Worm (Caenorhabditis elegans) whole organism, L3 larva: Measurements from ENCODE around the gene C34C12.8.
"Not testable (repeated sequence)": the region's sequence is repeated elsewhere in the genome, so short reads cannot be mapped to it uniquely, and the experiment has no call there.

Experiments
- R02D3.7 ChIP-seq: fragments of 150-350 bp; optimal IDR thresholded peaks from 2 replicates; lab custom pipeline; 2014; ENCODE audit warnings: missing biosample characterization, missing genetic modification characterization
- aly-2 ChIP-seq: fragments of 150-350 bp; optimal IDR thresholded peaks from 2 replicates; lab custom pipeline; 2014; ENCODE audit warnings: missing biosample characterization, missing genetic modification characterization
- ceh-82 ChIP-seq: fragments of 150-350 bp; optimal IDR thresholded peaks from 2 replicates; lab custom pipeline; 2014; ENCODE audit warnings: missing biosample characterization, missing genetic modification characterization
- ceh-9 ChIP-seq: sonication (generic microtip); optimal IDR thresholded peaks from 2 replicates; lab custom pipeline; 2018; ENCODE audit warnings: missing biosample characterization, missing genetic modification characterization
- egl-27 ChIP-seq: sonication (generic microtip); optimal IDR thresholded peaks from 4 replicates; lab custom pipeline; 2017; ENCODE audit warnings: missing biosample characterization, missing genetic modification reagents, missing genetic modification characterization
- fkh-10 ChIP-seq: sonication (generic microtip); optimal IDR thresholded peaks from 2 replicates; lab custom pipeline; 2017; ENCODE audit warnings: missing biosample characterization, missing genetic modification reagents, missing genetic modification characterization
- lin-39 ChIP-seq: fragments of 150-350 bp; optimal IDR thresholded peaks from 2 replicates; lab custom pipeline; 2018; ENCODE audit warnings: missing biosample characterization, missing genetic modification reagents, missing genetic modification characterization
- mdl-1 ChIP-seq: fragments of 150-350 bp; optimal IDR thresholded peaks from 2 replicates; lab custom pipeline; 2014; ENCODE audit warnings: missing biosample characterization, missing genetic modification characterization
- mml-1 ChIP-seq: fragments of 150-350 bp; sonication (generic microtip); optimal IDR thresholded peaks from 3 replicates; lab custom pipeline; 2014; ENCODE audit warnings: missing biosample characterization, missing genetic modification characterization
- nfya-1 ChIP-seq: sonication (generic microtip); optimal IDR thresholded peaks from 2 replicates; lab custom pipeline; 2017; ENCODE audit warnings: missing genetic modification characterization, mild to moderate bottlenecking, missing compliant biosample characterization, antibody characterized with exemption, moderate library complexity; ENCODE audit not compliant: insufficient read depth
- nhr-11 ChIP-seq: fragments of 150-350 bp; optimal IDR thresholded peaks from 2 replicates; lab custom pipeline; 2014; ENCODE audit warnings: missing biosample characterization, missing genetic modification characterization
- nhr-43 ChIP-seq: sonication (generic microtip); optimal IDR thresholded peaks from 2 replicates; lab custom pipeline; 2016; ENCODE audit warnings: mild to moderate bottlenecking, missing genetic modification characterization, missing compliant biosample characterization; ENCODE audit not compliant: poor library complexity, severe bottlenecking
- zag-1 ChIP-seq: fragments of 150-350 bp; optimal IDR thresholded peaks from 2 replicates; lab custom pipeline; 2014; ENCODE audit warnings: missing biosample characterization, missing genetic modification characterization
- ztf-11 ChIP-seq: fragments of 150-350 bp; optimal IDR thresholded peaks from 2 replicates; lab custom pipeline; 2014; ENCODE audit warnings: missing biosample characterization, missing genetic modification characterization

- TF ChIP-seq lin-39 (tag; lab: Kevin White, UChicago); mml-1; fkh-10 (GFP tag; lab: Kevin White, UChicago); ztf-11 (tag; lab: Kevin White, UChicago); egl-27; mdl-1 (tag; lab: Kevin White, UChicago); nhr-43; nhr-11 (tag; lab: Kevin White, UChicago); R02D3.7 (tag; lab: Kevin White, UChicago); aly-2 (tag; lab: Kevin White, UChicago); zag-1 (tag; lab: Kevin White, UChicago); nfya-1; ceh-82; ceh-9 (tag; lab: Kevin White, UChicago): not testable (repeated sequence)
Measured at ce11 chrIII:3453486-3453885, 6.7 kb upstream of the C34C12.8 start, which contains the start of gene C34C12.2.
